Worm (Caenorhabditis elegans) whole organism, L3 larva: ENCODE measurements around the gene wago-10.
A peak's percentile ranks its signal among the peaks of the same experiment; 100 is the strongest.

ENCODE experiments used
- R02D3.7 ChIP-seq: fragments of 150-350 bp; optimal IDR thresholded peaks from 2 replicates; lab custom pipeline; 2014; ENCODE audit warnings: missing biosample characterization, missing genetic modification characterization
- ZK546.5 ChIP-seq: sonication (generic microtip); optimal IDR thresholded peaks from 2 replicates; lab custom pipeline; 2017; ENCODE audit warnings: missing biosample characterization, missing genetic modification characterization
- ama-1 ChIP-seq: fragments of 150-350 bp; optimal IDR thresholded peaks from 2 replicates; lab custom pipeline; 2018
- ceh-16 ChIP-seq: sonication (generic microtip); optimal IDR thresholded peaks from 2 replicates; lab custom pipeline; 2017; ENCODE audit warnings: missing biosample characterization, missing genetic modification characterization
- ceh-28 ChIP-seq: fragments of 150-350 bp; optimal IDR thresholded peaks from 2 replicates; lab custom pipeline; 2014; ENCODE audit warnings: missing biosample characterization, missing genetic modification reagents, missing genetic modification characterization
- ceh-82 ChIP-seq: fragments of 150-350 bp; optimal IDR thresholded peaks from 2 replicates; lab custom pipeline; 2014; ENCODE audit warnings: missing biosample characterization, missing genetic modification characterization
- ceh-9 ChIP-seq: sonication (generic microtip); optimal IDR thresholded peaks from 2 replicates; lab custom pipeline; 2018; ENCODE audit warnings: missing biosample characterization, missing genetic modification characterization
- egl-5 ChIP-seq: fragments of 150-350 bp; optimal IDR thresholded peaks from 2 replicates; lab custom pipeline; 2017; ENCODE audit warnings: missing biosample characterization, missing genetic modification reagents, missing genetic modification characterization, inconsistent platforms
- elt-1 ChIP-seq: fragments of 150-350 bp; optimal IDR thresholded peaks from 2 replicates; lab custom pipeline; 2014; ENCODE audit warnings: missing biosample characterization, missing genetic modification characterization
- elt-2 ChIP-seq: sonication (generic microtip); optimal IDR thresholded peaks from 2 replicates; lab custom pipeline; 2016; ENCODE audit warnings: missing genetic modification reagents, mild to moderate bottlenecking, missing genetic modification characterization, missing compliant biosample characterization
- elt-3 ChIP-seq, 3 experiments: fragments of 150-350 bp in 1 of 3; sonication (generic microtip) in 2 of 3; optimal IDR thresholded peaks; 2 replicates in 2 of 3; 4 replicates in 1 of 3; lab custom pipeline; 2014 to 2017; ENCODE audit warnings: missing biosample characterization in 3 of 3, missing genetic modification characterization in 3 of 3
- fkh-10 ChIP-seq: sonication (generic microtip); optimal IDR thresholded peaks from 2 replicates; lab custom pipeline; 2017; ENCODE audit warnings: missing biosample characterization, missing genetic modification reagents, missing genetic modification characterization
- fkh-2 ChIP-seq: fragments of 150-350 bp; optimal IDR thresholded peaks from 2 replicates; lab custom pipeline; 2014; ENCODE audit warnings: missing biosample characterization, missing genetic modification reagents, missing genetic modification characterization
- hmg-11 ChIP-seq: sonication (generic microtip); optimal IDR thresholded peaks from 2 replicates; lab custom pipeline; 2016; ENCODE audit warnings: missing genetic modification characterization, missing compliant biosample characterization
- jun-1 ChIP-seq: fragments of 150-350 bp; optimal IDR thresholded peaks from 2 replicates; lab custom pipeline; 2014; ENCODE audit warnings: missing biosample characterization, missing genetic modification reagents, missing genetic modification characterization
- lin-15B ChIP-seq: fragments of 150-350 bp; optimal IDR thresholded peaks from 2 replicates; lab custom pipeline; 2014; ENCODE audit warnings: missing biosample characterization, missing genetic modification characterization
- lin-39 ChIP-seq: fragments of 150-350 bp; optimal IDR thresholded peaks from 2 replicates; lab custom pipeline; 2018; ENCODE audit warnings: missing biosample characterization, missing genetic modification reagents, missing genetic modification characterization
- lsy-12 ChIP-seq: sonication (generic microtip); optimal IDR thresholded peaks from 2 replicates; lab custom pipeline; 2016; ENCODE audit warnings: mild to moderate bottlenecking, missing genetic modification characterization, missing compliant biosample characterization
- mdl-1 ChIP-seq: fragments of 150-350 bp; optimal IDR thresholded peaks from 2 replicates; lab custom pipeline; 2014; ENCODE audit warnings: missing biosample characterization, missing genetic modification characterization
- mml-1 ChIP-seq: fragments of 150-350 bp; sonication (generic microtip); optimal IDR thresholded peaks from 3 replicates; lab custom pipeline; 2014; ENCODE audit warnings: missing biosample characterization, missing genetic modification characterization
- nfya-1 ChIP-seq: sonication (generic microtip); optimal IDR thresholded peaks from 2 replicates; lab custom pipeline; 2017; ENCODE audit warnings: missing genetic modification characterization, mild to moderate bottlenecking, missing compliant biosample characterization, antibody characterized with exemption, moderate library complexity; ENCODE audit not compliant: insufficient read depth
- nhr-12 ChIP-seq: fragments of 150-350 bp; optimal IDR thresholded peaks from 2 replicates; lab custom pipeline; 2014; ENCODE audit warnings: missing biosample characterization, missing genetic modification characterization
- nhr-23 ChIP-seq: fragments of 150-350 bp; optimal IDR thresholded peaks from 2 replicates; lab custom pipeline; 2014; ENCODE audit warnings: missing biosample characterization, missing genetic modification reagents, missing genetic modification characterization
- nhr-237 ChIP-seq: fragments of 150-350 bp; optimal IDR thresholded peaks from 2 replicates; lab custom pipeline; 2014; ENCODE audit warnings: missing biosample characterization, missing genetic modification characterization
- nhr-25 ChIP-seq: sonication (generic microtip); optimal IDR thresholded peaks from 2 replicates; lab custom pipeline; 2017; ENCODE audit warnings: missing biosample characterization, missing genetic modification characterization
- nhr-28 ChIP-seq: fragments of 150-350 bp; optimal IDR thresholded peaks from 2 replicates; lab custom pipeline; 2014; ENCODE audit warnings: missing biosample characterization, missing genetic modification characterization
- nhr-67 ChIP-seq: fragments of 150-350 bp; optimal IDR thresholded peaks from 2 replicates; lab custom pipeline; 2014; ENCODE audit warnings: missing biosample characterization, missing genetic modification characterization
- nhr-77 ChIP-seq: fragments of 150-350 bp; optimal IDR thresholded peaks from 2 replicates; lab custom pipeline; 2014; ENCODE audit warnings: missing biosample characterization, missing genetic modification characterization
- pha-4 ChIP-seq: fragments of 150-350 bp; optimal IDR thresholded peaks from 2 replicates; lab custom pipeline; 2014; ENCODE audit warnings: missing biosample characterization, missing genetic modification reagents, missing genetic modification characterization
- pqm-1 ChIP-seq: fragments of 150-350 bp; optimal IDR thresholded peaks from 2 replicates; lab custom pipeline; 2017; ENCODE audit warnings: missing biosample characterization, missing genetic modification characterization, inconsistent platforms
- sea-2 ChIP-seq: fragments of 150-350 bp; sonication (generic microtip); optimal IDR thresholded peaks from 4 replicates; lab custom pipeline; 2014; ENCODE audit warnings: missing biosample characterization, missing genetic modification reagents, missing genetic modification characterization
- skn-1 ChIP-seq: fragments of 150-350 bp; optimal IDR thresholded peaks from 2 replicates; lab custom pipeline; 2014; ENCODE audit warnings: missing biosample characterization, missing genetic modification characterization
- snpc-4 ChIP-seq: fragments of 150-350 bp; optimal IDR thresholded peaks from 2 replicates; lab custom pipeline; 2014; ENCODE audit warnings: missing biosample characterization, missing genetic modification characterization
- tbx-2 ChIP-seq: sonication (generic microtip); optimal IDR thresholded peaks from 2 replicates; lab custom pipeline; 2016; ENCODE audit warnings: mild to moderate bottlenecking, missing genetic modification characterization, missing compliant biosample characterization
- unc-62 ChIP-seq: fragments of 150-350 bp; sonication (generic microtip); optimal IDR thresholded peaks from 4 replicates; lab custom pipeline; 2014; ENCODE audit warnings: missing biosample characterization, missing genetic modification reagents, missing genetic modification characterization
- ztf-11 ChIP-seq: fragments of 150-350 bp; optimal IDR thresholded peaks from 2 replicates; lab custom pipeline; 2014; ENCODE audit warnings: missing biosample characterization, missing genetic modification characterization
- ztf-4 ChIP-seq: fragments of 150-350 bp; optimal IDR thresholded peaks from 2 replicates; lab custom pipeline; 2014; ENCODE audit warnings: missing biosample characterization, missing genetic modification characterization

The wago-10 gene

DNA sequence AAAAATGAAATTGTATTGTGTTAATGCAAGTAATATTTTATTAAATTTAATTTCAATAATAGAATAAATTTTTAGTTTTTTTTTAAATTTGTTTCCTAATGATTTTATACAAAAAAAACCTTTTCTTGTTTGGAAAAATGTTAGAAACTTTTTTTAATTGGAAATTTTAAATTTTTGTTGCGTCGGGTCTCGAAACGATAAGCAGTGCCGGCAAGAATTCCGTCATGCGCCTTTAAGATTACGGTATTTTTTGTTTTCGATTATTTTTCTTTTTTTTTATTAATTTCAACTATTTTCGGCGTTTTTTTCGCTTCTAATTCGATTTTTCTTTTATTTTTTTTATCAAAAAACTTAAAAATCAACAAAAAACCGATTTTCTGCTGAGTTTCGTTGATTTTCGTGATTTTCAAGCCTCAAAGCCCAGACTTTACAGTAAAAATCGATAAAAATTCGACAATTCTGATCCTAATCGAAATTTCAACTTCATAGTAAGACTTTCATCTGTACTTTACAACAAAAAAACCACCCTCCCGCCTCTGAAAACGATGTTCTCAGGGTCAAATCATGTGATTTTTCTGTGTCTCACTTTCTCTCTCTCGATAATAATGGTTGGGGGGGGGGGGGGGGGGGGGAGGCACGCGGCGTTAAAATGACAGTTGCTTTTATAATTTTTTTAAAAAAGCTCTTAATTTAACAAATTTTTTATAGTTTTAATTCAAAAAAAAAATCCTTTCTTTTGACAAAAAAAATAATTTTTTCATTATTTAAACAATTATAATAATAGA is 4.5 kb downstream of the wago-10 start:
- TF ChIP-seq nfya-1 (tag; lab: Kevin White, UChicago) (no peak), elt-2 (tag; lab: Kevin White, UChicago) (no peak), tbx-2 (tag; lab: Kevin White, UChicago) (no peak), R02D3.7 (tag; lab: Kevin White, UChicago) (no peak), ceh-9 (no peak), ZK546.5 (tag; lab: Kevin White, UChicago) (no peak), sea-2 (GFP tag; lab: Kevin White, UChicago) (no peak), elt-3 (tag; optimal IDR thresholded peaks at IDR 0.05; lab: Kevin White, UChicago) (no peak)

DNA sequence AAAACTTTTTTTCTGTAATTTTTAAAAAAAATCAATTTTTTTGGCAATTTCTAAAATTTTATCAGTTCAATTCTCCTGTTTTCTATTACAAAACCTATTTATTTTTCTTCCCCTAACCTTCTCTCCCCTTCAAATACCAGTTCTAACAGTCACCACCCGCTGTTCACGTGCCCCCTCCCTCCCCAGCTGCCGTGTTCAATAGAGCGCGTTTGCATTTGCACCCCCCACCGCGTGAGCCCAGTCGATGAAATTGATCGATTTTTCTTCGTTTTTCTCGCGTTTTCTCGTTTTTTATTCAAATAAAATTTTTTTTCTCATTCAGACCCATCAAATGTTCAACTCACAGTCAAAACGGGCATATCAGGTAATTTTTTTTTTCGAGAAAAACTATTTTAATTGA is 5.8 kb downstream of the wago-10 start, which contains the start of gene atg-9:
atg-9 (plus strand) TSS at position 332 of the 400 bp plus-strand sequence.
- TF ChIP-seq jun-1 = peak; percentile 42
- TF ChIP-seq nfya-1 (tag; lab: Kevin White, UChicago) = peak; percentile 75
- peak; percentile 59 for TF ChIP-seq elt-2 (tag; lab: Kevin White, UChicago)
- peak; percentile 74 for TF ChIP-seq lin-39
- TF ChIP-seq fkh-2 (tag; lab: Kevin White, UChicago) = no peak
- peak; percentile 4 for TF ChIP-seq pqm-1 (tag; lab: Kevin White, UChicago)
- no peak for TF ChIP-seq sea-2 (GFP tag; lab: Kevin White, UChicago)
- TF ChIP-seq nhr-23 (tag; lab: Kevin White, UChicago) = peak; percentile 77
- TF ChIP-seq lin-15B (tag; lab: Kevin White, UChicago) = peak; percentile 80
- TF ChIP-seq ceh-82 = no peak
- peak; percentile 59 for TF ChIP-seq ceh-28
- TF ChIP-seq snpc-4 (tag; lab: Kevin White, UChicago) = peak; percentile 78
- peak; percentile 40 for TF ChIP-seq ztf-4 (tag; lab: Kevin White, UChicago)
- peak; percentile 38 for TF ChIP-seq R02D3.7 (tag; lab: Kevin White, UChicago)
- TF ChIP-seq hmg-11 (tag; lab: Kevin White, UChicago) = peak; percentile 76
- TF ChIP-seq mdl-1 (tag; lab: Kevin White, UChicago) = peak; percentile 78
- no peak for TF ChIP-seq elt-1 (tag; lab: Kevin White, UChicago)
- no peak for TF ChIP-seq nhr-77 (tag; lab: Kevin White, UChicago)
- peak; percentile 89 for TF ChIP-seq pha-4 (tag; lab: Kevin White, UChicago)
- peak; percentile 46 for TF ChIP-seq mml-1
- TF ChIP-seq lsy-12 = peak; percentile 55
- peak; percentile 86 for TF ChIP-seq nhr-25 (tag; lab: Kevin White, UChicago)
- peak; percentile 70 for TF ChIP-seq ama-1 (lab: Kevin White, UChicago)
- no peak for TF ChIP-seq ztf-11
- no peak for TF ChIP-seq nhr-12 (tag; lab: Kevin White, UChicago)
- no peak for TF ChIP-seq nhr-67 (tag; lab: Kevin White, UChicago)

DNA sequence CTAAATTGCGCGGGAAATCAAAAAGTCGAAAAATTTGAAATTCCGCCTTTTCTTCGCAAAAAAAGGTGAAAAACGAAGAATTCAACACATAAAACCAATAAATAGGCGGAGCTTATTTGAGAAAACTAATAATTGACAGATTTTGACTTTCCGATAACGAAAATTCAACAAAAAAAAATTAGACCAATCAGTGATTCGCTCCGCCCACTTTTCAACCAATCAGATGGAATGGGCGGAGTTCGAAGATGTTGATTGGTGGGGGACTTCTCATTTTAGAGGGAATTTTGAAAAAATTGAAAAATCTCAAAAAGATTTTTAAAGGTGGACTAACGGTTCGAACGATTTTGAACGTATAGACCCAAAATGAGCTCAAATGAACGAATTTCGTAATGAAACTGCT is 7.6 kb downstream of the wago-10 start:
- TF ChIP-seq skn-1 (tag; lab: Kevin White, UChicago) (no peak), lin-15B (tag; lab: Kevin White, UChicago) (no peak), ceh-28 (no peak), mml-1 (no peak), nfya-1 (tag; lab: Kevin White, UChicago) (peak; percentile 76)

DNA sequence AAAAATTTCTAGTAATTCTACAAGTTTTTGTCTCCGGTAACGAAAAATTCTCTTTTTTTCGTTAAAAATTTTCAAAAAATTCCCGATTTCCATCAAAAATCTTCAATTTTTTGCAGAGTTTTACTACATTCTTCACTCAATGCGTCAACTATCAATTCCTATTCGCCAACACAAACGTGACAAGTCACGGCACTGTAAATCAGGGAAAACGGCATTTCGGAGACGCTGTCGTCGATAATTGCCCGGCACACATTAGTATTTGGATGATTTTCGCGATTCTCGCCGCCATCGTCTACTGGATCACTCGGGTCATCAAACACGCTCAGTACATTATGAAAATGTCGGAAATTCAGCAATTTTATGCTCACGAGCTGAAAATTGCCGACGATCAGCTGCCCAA is 8.6 kb downstream of the wago-10 start:
- TF ChIP-seq egl-5 (tag; lab: Kevin White, UChicago) = no peak
- no peak for TF ChIP-seq nhr-28
- no peak for TF ChIP-seq ceh-16 (tag; lab: Kevin White, UChicago)
- TF ChIP-seq unc-62 (GFP tag; lab: Kevin White, UChicago) = no peak
- TF ChIP-seq lin-15B (tag; lab: Kevin White, UChicago) = no peak
- no peak for TF ChIP-seq snpc-4 (tag; lab: Kevin White, UChicago)
- TF ChIP-seq fkh-10 = no peak
- TF ChIP-seq sea-2 (GFP tag; lab: Kevin White, UChicago) = no peak
- TF ChIP-seq nhr-237 = no peak
- no peak for TF ChIP-seq ZK546.5 (tag; lab: Kevin White, UChicago)
- no peak for TF ChIP-seq nhr-23 (tag; lab: Kevin White, UChicago)
- TF ChIP-seq R02D3.7 (tag; lab: Kevin White, UChicago) = no peak
- no peak for TF ChIP-seq fkh-2 (tag; lab: Kevin White, UChicago)
- TF ChIP-seq ztf-11 = no peak
